Worm (Caenorhabditis elegans): Measurements from ENCODE around the gene cyc-2.2.

DNA sequence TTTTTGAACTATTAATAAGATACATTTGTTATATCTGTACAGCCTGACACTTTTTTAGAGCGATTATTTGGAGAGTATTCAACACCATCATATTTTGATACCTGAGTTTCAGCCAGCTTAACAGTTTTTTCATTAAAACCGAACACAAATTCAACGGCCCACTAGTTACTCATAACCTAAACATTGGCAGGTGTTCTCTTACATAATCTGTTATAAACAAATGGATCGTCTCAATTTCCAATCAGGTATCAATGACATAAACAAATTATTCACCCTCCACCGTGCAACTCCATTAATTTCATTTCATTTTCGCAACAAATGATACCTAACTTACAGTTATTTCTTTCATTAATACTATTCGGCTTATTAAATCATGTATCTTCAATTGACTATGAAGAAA, 989 bp downstream of the cyc-2.2 start, which contains the start of gene cubn-1:
- TF ChIP-seq W03F9.2 (tag; optimal IDR thresholded peaks at IDR 0.05) (no peak), him-1 (tag; optimal IDR thresholded peaks at IDR 0.05) (no peak), dao-5 (tag; optimal IDR thresholded peaks at IDR 0.05) (no peak)
